Worm (Caenorhabditis elegans): Measurements from ENCODE around the gene srd-36.

ce11 chrX:13249102-13249501, 45.5 kb downstream of the srd-36 start:
- no peak for TF ChIP-seq hlh-13 (GFP tag; optimal IDR thresholded peaks at IDR 0.05)
- TF ChIP-seq tbx-2 (tag; optimal IDR thresholded peaks at IDR 0.05) = no peak
- TF ChIP-seq ceh-24 (tag; optimal IDR thresholded peaks at IDR 0.05) = no peak
- TF ChIP-seq sdc-2 (tag; optimal IDR thresholded peaks at IDR 0.05) = no peak
- TF ChIP-seq elt-2 (tag; optimal IDR thresholded peaks at IDR 0.05) = no peak

All from whole organism, late embryonic.